Fruit fly (Drosophila melanogaster) whole organism, wandering third instar larva: ENCODE data around the gene Usp1.

ENCODE experiments used
- Abd-B ChIP-seq: fragments of >200 bp; optimal IDR thresholded peaks from 2 replicates; lab custom pipeline; 2017; ENCODE audit warnings: missing biosample characterization, missing genetic modification characterization
- CG32264 ChIP-seq: fragments of 200-800 bp; sonication (Bioruptor generic); optimal IDR thresholded peaks from 2 replicates; lab custom pipeline; 2016; ENCODE audit warnings: missing biosample characterization, missing genetic modification characterization
- CG9705 ChIP-seq: fragments of 200-800 bp; sonication (Bioruptor generic); optimal IDR thresholded peaks from 2 replicates; lab custom pipeline; 2018; ENCODE audit warnings: missing biosample characterization, mild to moderate bottlenecking, missing genetic modification characterization
- CrebA ChIP-seq: fragments of 200-800 bp; sonication (Bioruptor generic); optimal IDR thresholded peaks from 2 replicates; lab custom pipeline; 2016; ENCODE audit warnings: missing biosample characterization, mild to moderate bottlenecking, missing genetic modification characterization, borderline replicate concordance
- Dfd ChIP-seq: fragments of >200 bp; optimal IDR thresholded peaks from 2 replicates; lab custom pipeline; 2017; ENCODE audit warnings: missing biosample characterization, missing genetic modification characterization
- Dif ChIP-seq: fragments of 200-275, 200-300 bp; sonication (Bioruptor generic); optimal IDR thresholded peaks from 2 replicates; lab custom pipeline; 2018; ENCODE audit warnings: missing biosample characterization, missing genetic modification characterization; ENCODE audit not compliant: partially characterized antibody
- GATAd ChIP-seq: sonication (Bioruptor generic); optimal IDR thresholded peaks from 2 replicates; lab custom pipeline; 2016; ENCODE audit warnings: missing biosample characterization, missing genetic modification characterization
- HLH106 ChIP-seq: fragments of 200-800 bp; optimal IDR thresholded peaks from 3 replicates; lab custom pipeline; 2019; ENCODE audit warnings: missing biosample characterization, mild to moderate bottlenecking, missing genetic modification characterization, moderate library complexity
- Hnf4 ChIP-seq: fragments of 200-800 bp; sonication (Bioruptor generic); optimal IDR thresholded peaks from 2 replicates; lab custom pipeline; 2016; ENCODE audit warnings: missing biosample characterization, mild to moderate bottlenecking, missing genetic modification characterization
- Hr78 ChIP-seq: fragments of >200 bp; optimal IDR thresholded peaks from 2 replicates; lab custom pipeline; 2017; ENCODE audit warnings: missing biosample characterization, missing genetic modification characterization
- Hr83 ChIP-seq: fragments of 200-300 bp; sonication (Bioruptor generic); optimal IDR thresholded peaks from 2 replicates; lab custom pipeline; 2016; ENCODE audit warnings: missing biosample characterization, mild to moderate bottlenecking, missing genetic modification characterization, moderate library complexity; ENCODE audit not compliant: poor library complexity, severe bottlenecking
- Jra ChIP-seq: sonication (Bioruptor generic); optimal IDR thresholded peaks from 2 replicates; lab custom pipeline; 2016; ENCODE audit warnings: missing biosample characterization, missing genetic modification characterization
- Mio ChIP-seq: sonication (Bioruptor generic); optimal IDR thresholded peaks from 2 replicates; lab custom pipeline; 2016; ENCODE audit warnings: missing biosample characterization, missing genetic modification characterization
- Myc ChIP-seq: fragments of >200 bp; optimal IDR thresholded peaks from 2 replicates; lab custom pipeline; 2017
- N ChIP-seq: fragments of >200 bp; optimal IDR thresholded peaks from 2 replicates; lab custom pipeline; 2018; ENCODE audit warnings: missing biosample characterization, missing external identifiers, missing genetic modification characterization
- OdsH ChIP-seq: fragments of 200-800 bp; sonication (Bioruptor generic); optimal IDR thresholded peaks from 2 replicates; lab custom pipeline; 2016; ENCODE audit warnings: missing biosample characterization, mild to moderate bottlenecking, missing genetic modification characterization
- Rel ChIP-seq, 2 experiments: fragments of 200-800 bp; sonication (Bioruptor generic) in 1 of 2; optimal IDR thresholded peaks; 2 replicates in 1 of 2; 3 replicates in 1 of 2; lab custom pipeline; 2016 to 2019; ENCODE audit warnings: mild to moderate bottlenecking in 2 of 2, missing biosample characterization in 2 of 2, missing genetic modification characterization in 2 of 2, moderate library complexity in 1 of 2
- Sp1 ChIP-seq: fragments of 200-800 bp; sonication (Bioruptor generic); optimal IDR thresholded peaks from 3 replicates; lab custom pipeline; 2019; ENCODE audit warnings: missing biosample characterization, mild to moderate bottlenecking, missing genetic modification characterization, moderate library complexity
- Vsx2 ChIP-seq: fragments of 200-300, 225-300 bp; sonication (Bioruptor generic); optimal IDR thresholded peaks from 2 replicates; lab custom pipeline; 2018; ENCODE audit warnings: missing biosample characterization, missing genetic modification characterization; ENCODE audit not compliant: partially characterized antibody
- br ChIP-seq: fragments of 200-800 bp; sonication (Bioruptor generic); optimal IDR thresholded peaks from 2 replicates; lab custom pipeline; 2016; ENCODE audit warnings: missing biosample characterization, missing genetic modification characterization
- brk ChIP-seq: fragments of 200-800 bp; sonication (Bioruptor generic); optimal IDR thresholded peaks from 2 replicates; lab custom pipeline; 2016; ENCODE audit warnings: missing biosample characterization, mild to moderate bottlenecking, missing genetic modification characterization
- dl ChIP-seq, 2 experiments: fragments of 175-275, 200-275 bp in 1 of 2; fragments of 200-275 bp in 1 of 2; sonication (Bioruptor generic); optimal IDR thresholded peaks; lab custom pipeline; 2018; ENCODE audit warnings: mild to moderate bottlenecking in 2 of 2, missing biosample characterization in 2 of 2, missing genetic modification characterization in 2 of 2, moderate library complexity in 2 of 2; ENCODE audit not compliant: partially characterized antibody in 2 of 2, insufficient read depth in 1 of 2
- dmrt93B ChIP-seq: fragments of 200-800 bp; sonication (Bioruptor generic); optimal IDR thresholded peaks from 2 replicates; lab custom pipeline; 2018; ENCODE audit warnings: missing biosample characterization, mild to moderate bottlenecking, missing genetic modification characterization
- dsf ChIP-seq: sonication (Bioruptor generic); optimal IDR thresholded peaks from 2 replicates; lab custom pipeline; 2016; ENCODE audit warnings: missing biosample characterization, missing genetic modification characterization, borderline replicate concordance
- ey ChIP-seq: fragments of 200-800 bp; sonication (Bioruptor generic); optimal IDR thresholded peaks from 2 replicates; lab custom pipeline; 2016; ENCODE audit warnings: missing biosample characterization, missing genetic modification characterization
- foxo ChIP-seq, 2 experiments: fragments of 200-800 bp; sonication (Bioruptor generic); optimal IDR thresholded peaks; 2 replicates in 1 of 2; 3 replicates in 1 of 2; lab custom pipeline; 2016 to 2017; ENCODE audit warnings: missing biosample characterization in 2 of 2, missing genetic modification characterization in 2 of 2
- fru ChIP-seq: fragments of 200-800 bp; sonication (Bioruptor generic); optimal IDR thresholded peaks from 3 replicates; lab custom pipeline; 2016; ENCODE audit warnings: missing biosample characterization, mild to moderate bottlenecking, missing genetic modification characterization
- h ChIP-seq: fragments of 200-800 bp; sonication (Bioruptor generic); optimal IDR thresholded peaks from 3 replicates; lab custom pipeline; 2016; ENCODE audit warnings: missing biosample characterization, mild to moderate bottlenecking, missing genetic modification characterization
- jim ChIP-seq: fragments of 175-275, 200-325 bp; sonication (Bioruptor generic); optimal IDR thresholded peaks from 2 replicates; lab custom pipeline; 2016; ENCODE audit warnings: missing biosample characterization, mild to moderate bottlenecking, missing genetic modification characterization
- lola ChIP-seq: fragments of >200 bp; optimal IDR thresholded peaks from 2 replicates; lab custom pipeline; 2017; ENCODE audit warnings: missing biosample characterization, missing genetic modification characterization
- pan ChIP-seq: fragments of >200 bp; optimal IDR thresholded peaks from 2 replicates; lab custom pipeline; 2017
- psq ChIP-seq: fragments of 200-800 bp; sonication (Bioruptor generic); optimal IDR thresholded peaks from 3 replicates; lab custom pipeline; 2017; ENCODE audit warnings: missing biosample characterization, mild to moderate bottlenecking, missing genetic modification characterization, moderate library complexity
- rgr ChIP-seq: fragments of 200-800 bp; sonication (Bioruptor generic); optimal IDR thresholded peaks from 3 replicates; lab custom pipeline; 2016; ENCODE audit warnings: missing biosample characterization, mild to moderate bottlenecking, missing genetic modification characterization
- sage ChIP-seq: fragments of 200-800 bp; sonication (Bioruptor generic); optimal IDR thresholded peaks from 2 replicates; lab custom pipeline; 2016; ENCODE audit warnings: missing biosample characterization, mild to moderate bottlenecking, missing genetic modification characterization
- sv ChIP-seq: fragments of 200-800 bp; sonication (Bioruptor generic); optimal IDR thresholded peaks from 3 replicates; lab custom pipeline; 2016; ENCODE audit warnings: missing biosample characterization, missing genetic modification characterization
- tai ChIP-seq: sonication (Bioruptor generic); optimal IDR thresholded peaks from 2 replicates; lab custom pipeline; 2016; ENCODE audit warnings: missing biosample characterization, missing genetic modification characterization
- usp ChIP-seq: fragments of >200 bp; optimal IDR thresholded peaks from 2 replicates; lab custom pipeline; 2017; ENCODE audit warnings: missing biosample characterization, missing genetic modification characterization
- woc ChIP-seq: sonication (Bioruptor generic); optimal IDR thresholded peaks from 2 replicates; lab custom pipeline; 2016; ENCODE audit warnings: missing biosample characterization, mild to moderate bottlenecking, missing genetic modification characterization

Usp1 gene

dm6 chr3R:29256811-29257439, 28.0 kb downstream of the Usp1 start:
- no peak for TF ChIP-seq usp
- TF ChIP-seq Abd-B (GFP tag; lab: Kevin White, UChicago): no peak
- peak; percentile 81 for TF ChIP-seq rgr (GFP tag; lab: Kevin White, UChicago)
- peak; percentile 78 for TF ChIP-seq psq (GFP tag; lab: Kevin White, UChicago)
- peak; percentile 86 for TF ChIP-seq h (GFP tag; lab: Kevin White, UChicago)
- peak; percentile 75 for TF ChIP-seq HLH106 (tag; lab: Kevin White, UChicago)
- TF ChIP-seq Hr83 (GFP tag; lab: Kevin White, UChicago): no peak
- peak in 1 of 2 experiments; percentile 63 for TF ChIP-seq foxo (GFP tag; optimal IDR thresholded peaks at IDR 0.05; lab: Kevin White, UChicago)
- peak; percentile 71 for TF ChIP-seq brk
- peak; percentile 75 for TF ChIP-seq br (GFP tag; lab: Kevin White, UChicago)
- TF ChIP-seq ey (GFP tag; lab: Kevin White, UChicago): peak; percentile 74
- TF ChIP-seq lola (GFP tag; lab: Kevin White, UChicago): no peak
- no peak for TF ChIP-seq CrebA (GFP tag; lab: Kevin White, UChicago)
- no peak for TF ChIP-seq dl (GFP tag; optimal IDR thresholded peaks at IDR 0.05; lab: Kevin White, UChicago; ENCODE audit: insufficient read depth in 1 of 2, partially characterized antibody in 2 of 2)
- no peak for TF ChIP-seq jim (GFP tag; lab: Kevin White, UChicago)
- peak; percentile 71 for TF ChIP-seq sage (GFP tag; lab: Kevin White, UChicago)
- no peak for TF ChIP-seq Mio
- no peak for TF ChIP-seq CG32264 (GFP tag; lab: Kevin White, UChicago)
- TF ChIP-seq N (GFP tag; lab: Kevin White, UChicago): no peak
- TF ChIP-seq Hr78 (GFP tag; lab: Kevin White, UChicago): no peak
- peak; percentile 76 for TF ChIP-seq fru (GFP tag; lab: Kevin White, UChicago)
- TF ChIP-seq Hnf4 (GFP tag; lab: Kevin White, UChicago): peak; percentile 68
- no peak for TF ChIP-seq Rel (GFP tag; optimal IDR thresholded peaks at IDR 0.05; lab: Kevin White, UChicago)
- TF ChIP-seq Rel (tag; optimal IDR thresholded peaks at IDR 0.05; lab: Kevin White, UChicago): no peak
- no peak for TF ChIP-seq Jra (GFP tag; lab: Kevin White, UChicago)
- TF ChIP-seq GATAd (GFP tag; lab: Kevin White, UChicago): no peak
- TF ChIP-seq dmrt93B: peak; percentile 31
- TF ChIP-seq OdsH (GFP tag; lab: Kevin White, UChicago): peak; percentile 81
- TF ChIP-seq Sp1 (GFP tag; lab: Kevin White, UChicago): peak; percentile 60
- no peak for TF ChIP-seq pan (lab: Kevin White, UChicago)
- no peak for TF ChIP-seq Myc (lab: Kevin White, UChicago)
- TF ChIP-seq tai (GFP tag; lab: Kevin White, UChicago): peak; percentile 70
- no peak for TF ChIP-seq dsf (GFP tag; lab: Kevin White, UChicago)
- TF ChIP-seq Vsx2: no peak
- peak; percentile 31 for TF ChIP-seq woc (GFP tag; lab: Kevin White, UChicago)
- TF ChIP-seq CG9705: no peak
- no peak for TF ChIP-seq Dif (GFP tag; lab: Kevin White, UChicago)
- no peak for TF ChIP-seq Dfd (GFP tag; lab: Kevin White, UChicago)
- no peak for TF ChIP-seq sv (GFP tag; lab: Kevin White, UChicago)

- TF ChIP-seq Hr78 (GFP tag; lab: Kevin White, UChicago) (no peak), CG32264 (GFP tag; lab: Kevin White, UChicago) (no peak), Myc (lab: Kevin White, UChicago) (no peak), sv (GFP tag; lab: Kevin White, UChicago) (no peak), pan (lab: Kevin White, UChicago) (no peak), fru (GFP tag; lab: Kevin White, UChicago) (peak; percentile 26), dl (GFP tag; optimal IDR thresholded peaks at IDR 0.05; lab: Kevin White, UChicago; ENCODE audit: insufficient read depth in 1 of 2, partially characterized antibody in 2 of 2) (peak in 1 of 2 experiments; percentile 24), Rel (GFP tag; optimal IDR thresholded peaks at IDR 0.05; lab: Kevin White, UChicago) (no peak), Rel (tag; optimal IDR thresholded peaks at IDR 0.05; lab: Kevin White, UChicago) (peak; percentile 48), HLH106 (tag; lab: Kevin White, UChicago) (no peak), CrebA (GFP tag; lab: Kevin White, UChicago) (no peak), Hr83 (GFP tag; lab: Kevin White, UChicago) (no peak), jim (GFP tag; lab: Kevin White, UChicago) (no peak), Jra (GFP tag; lab: Kevin White, UChicago) (no peak), tai (GFP tag; lab: Kevin White, UChicago) (no peak), GATAd (GFP tag; lab: Kevin White, UChicago) (no peak), lola (GFP tag; lab: Kevin White, UChicago) (no peak), sage (GFP tag; lab: Kevin White, UChicago) (no peak), Vsx2 (no peak), psq (GFP tag; lab: Kevin White, UChicago) (peak; percentile 97), N (GFP tag; lab: Kevin White, UChicago) (no peak), brk (peak; percentile 5), dsf (GFP tag; lab: Kevin White, UChicago) (no peak)
These were observed 29.1 kb downstream of the Usp1 start for dm6 chr3R:29257890-29258691.
